Fruit fly (Drosophila melanogaster) whole organism, wandering third instar larva: ENCODE data around the gene SK.

Experiments
- CrebA ChIP-seq: fragments of 200-800 bp; sonication (Bioruptor generic); optimal IDR thresholded peaks from 2 replicates; lab custom pipeline; 2016; ENCODE audit warnings: missing biosample characterization, mild to moderate bottlenecking, missing genetic modification characterization, borderline replicate concordance
- Dif ChIP-seq: fragments of 200-275, 200-300 bp; sonication (Bioruptor generic); optimal IDR thresholded peaks from 2 replicates; lab custom pipeline; 2018; ENCODE audit warnings: missing biosample characterization, missing genetic modification characterization; ENCODE audit not compliant: partially characterized antibody
- GATAd ChIP-seq: sonication (Bioruptor generic); optimal IDR thresholded peaks from 2 replicates; lab custom pipeline; 2016; ENCODE audit warnings: missing biosample characterization, missing genetic modification characterization
- HLH106 ChIP-seq: fragments of 200-800 bp; optimal IDR thresholded peaks from 3 replicates; lab custom pipeline; 2019; ENCODE audit warnings: missing biosample characterization, mild to moderate bottlenecking, missing genetic modification characterization, moderate library complexity
- Jra ChIP-seq: sonication (Bioruptor generic); optimal IDR thresholded peaks from 2 replicates; lab custom pipeline; 2016; ENCODE audit warnings: missing biosample characterization, missing genetic modification characterization
- Myc ChIP-seq: fragments of >200 bp; optimal IDR thresholded peaks from 2 replicates; lab custom pipeline; 2017
- OdsH ChIP-seq: fragments of 200-800 bp; sonication (Bioruptor generic); optimal IDR thresholded peaks from 2 replicates; lab custom pipeline; 2016; ENCODE audit warnings: missing biosample characterization, mild to moderate bottlenecking, missing genetic modification characterization
- foxo ChIP-seq, 2 experiments: fragments of 200-800 bp; sonication (Bioruptor generic); optimal IDR thresholded peaks; 2 replicates in 1 of 2; 3 replicates in 1 of 2; lab custom pipeline; 2016 to 2017; ENCODE audit warnings: missing biosample characterization in 2 of 2, missing genetic modification characterization in 2 of 2
- h ChIP-seq: fragments of 200-800 bp; sonication (Bioruptor generic); optimal IDR thresholded peaks from 3 replicates; lab custom pipeline; 2016; ENCODE audit warnings: missing biosample characterization, mild to moderate bottlenecking, missing genetic modification characterization
- jim ChIP-seq: fragments of 175-275, 200-325 bp; sonication (Bioruptor generic); optimal IDR thresholded peaks from 2 replicates; lab custom pipeline; 2016; ENCODE audit warnings: missing biosample characterization, mild to moderate bottlenecking, missing genetic modification characterization
- pan ChIP-seq: fragments of >200 bp; optimal IDR thresholded peaks from 2 replicates; lab custom pipeline; 2017
- usp ChIP-seq: fragments of >200 bp; optimal IDR thresholded peaks from 2 replicates; lab custom pipeline; 2017; ENCODE audit warnings: missing biosample characterization, missing genetic modification characterization
- woc ChIP-seq: sonication (Bioruptor generic); optimal IDR thresholded peaks from 2 replicates; lab custom pipeline; 2016; ENCODE audit warnings: missing biosample characterization, mild to moderate bottlenecking, missing genetic modification characterization

DNA sequence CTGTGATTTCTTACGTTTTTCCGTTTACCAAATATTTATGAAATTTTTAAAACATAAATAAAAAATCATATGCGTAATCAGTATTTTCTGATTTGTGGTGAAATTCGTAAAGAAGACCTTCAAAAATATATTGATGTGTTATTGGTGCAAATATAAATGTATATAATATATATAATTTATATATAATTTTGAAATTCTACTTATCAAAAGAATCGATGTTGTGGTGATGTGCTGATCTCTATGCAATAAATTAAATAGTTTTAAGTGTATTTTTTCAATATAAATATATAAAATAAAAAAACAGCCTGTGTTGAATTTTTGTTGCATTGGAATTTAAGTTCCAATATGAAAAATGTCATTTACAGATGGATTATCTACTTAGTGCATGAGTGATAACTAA is 89.2 kb downstream of the SK start, which contains the start of gene CG15784:
- TF ChIP-seq HLH106 (tag; lab: Kevin White, UChicago) (no peak), CrebA (no peak), Dif (GFP tag; lab: Kevin White, UChicago) (no peak), foxo (GFP tag; optimal IDR thresholded peaks at IDR 0.05; lab: Kevin White, UChicago) (no peak), OdsH (GFP tag; lab: Kevin White, UChicago) (no peak), pan (no peak), woc (GFP tag; lab: Kevin White, UChicago) (no peak), GATAd (GFP tag; lab: Kevin White, UChicago) (no peak), usp (GFP tag; lab: Kevin White, UChicago) (no peak), Myc (no peak), Jra (no peak), h (GFP tag; lab: Kevin White, UChicago) (no peak), jim (GFP tag; lab: Kevin White, UChicago) (no peak)
